Fruit fly (Drosophila melanogaster): ENCODE results near the gene CG44257.

dm6 chr3R:17247699-17248098 is 17.4 kb upstream of the CG44257 start:
- TF ChIP-seq h (GFP tag; optimal IDR thresholded peaks at IDR 0.05), result no peak
- no peak for TF ChIP-seq dmrt93B (GFP tag; optimal IDR thresholded peaks at IDR 0.05)
- no peak for TF ChIP-seq Dfd (GFP tag; optimal IDR thresholded peaks at IDR 0.05)
- TF ChIP-seq Hr78 (GFP tag; optimal IDR thresholded peaks at IDR 0.05), result no peak
- no peak for TF ChIP-seq tai (GFP tag; optimal IDR thresholded peaks at IDR 0.05)
- no peak for TF ChIP-seq Abd-B (GFP tag; optimal IDR thresholded peaks at IDR 0.05)
